Fruit fly (Drosophila melanogaster) whole organism, embryonic: Measurements from ENCODE around the gene Rab23.

ENCODE experiments used
- BEAF-32 ChIP-seq: fragments of 200-800 bp; sonication (Bioruptor generic); optimal IDR thresholded peaks from 3 replicates; lab custom pipeline; 2017; ENCODE audit warnings: missing biosample characterization, missing genetic modification characterization, mild to moderate bottlenecking, moderate library complexity, missing genetic modification reagents
- CG10543 ChIP-seq: fragments of 200-800 bp; sonication (Bioruptor generic); optimal IDR thresholded peaks from 3 replicates; lab custom pipeline; 2017; ENCODE audit warnings: missing biosample characterization, mild to moderate bottlenecking, missing genetic modification characterization, moderate library complexity
- CG10565 ChIP-seq: fragments of 200-800 bp; sonication (Bioruptor generic); optimal IDR thresholded peaks from 3 replicates; lab custom pipeline; 2016; ENCODE audit warnings: missing biosample characterization, mild to moderate bottlenecking, missing genetic modification characterization
- CG11456 ChIP-seq: fragments of 200-800 bp; sonication (Bioruptor generic); IDR thresholded peaks from 3 replicates; pipeline ENCODE4 v1.3.6; 2022; ENCODE audit warnings: missing biosample characterization, missing genetic modification characterization
- CG11696 ChIP-seq: fragments of 200-800 bp; sonication (Bioruptor generic); IDR thresholded peaks from 2 replicates; pipeline ENCODE4 v1.3.6; 2022; ENCODE audit warnings: missing biosample characterization, missing genetic modification characterization
- CG13123 ChIP-seq: fragments of 200-800 bp; sonication (Bioruptor generic); optimal IDR thresholded peaks from 2 replicates; lab custom pipeline; 2016; ENCODE audit warnings: missing biosample characterization, missing genetic modification characterization
- CG13624 ChIP-seq: fragments of 200-800 bp; sonication (Bioruptor generic); optimal IDR thresholded peaks from 2 replicates; lab custom pipeline; 2016; ENCODE audit warnings: missing biosample characterization, missing genetic modification characterization
- CG17385 ChIP-seq: fragments of 200-800 bp; sonication (Bioruptor generic); optimal IDR thresholded peaks from 3 replicates; lab custom pipeline; 2018; ENCODE audit warnings: missing biosample characterization, mild to moderate bottlenecking, missing genetic modification characterization
- CG1832 ChIP-seq: fragments of 200-800 bp; sonication (Bioruptor generic); optimal IDR thresholded peaks from 2 replicates; lab custom pipeline; 2017; ENCODE audit warnings: missing biosample characterization, mild to moderate bottlenecking, missing genetic modification characterization, inconsistent platforms
- CG2889 ChIP-seq: fragments of 200-800 bp; sonication (Bioruptor generic); IDR thresholded peaks from 3 replicates; pipeline ENCODE4 v1.3.6; 2022; ENCODE audit warnings: missing biosample characterization, missing genetic modification characterization
- CG34224 ChIP-seq: fragments of 200-800 bp; sonication (Bioruptor generic); IDR thresholded peaks from 3 replicates; pipeline ENCODE4 v1.3.6; 2022; ENCODE audit warnings: missing biosample characterization, missing genetic modification characterization; ENCODE audit not compliant: partially characterized antibody
- CG34422 ChIP-seq: fragments of 200-800 bp; sonication (Bioruptor generic); IDR thresholded peaks from 3 replicates; pipeline ENCODE4 v1.3.6; 2022; ENCODE audit warnings: missing biosample characterization, missing genetic modification characterization
- CG4707 ChIP-seq: fragments of 200-800 bp; sonication (Bioruptor generic); optimal IDR thresholded peaks from 2 replicates; lab custom pipeline; 2018; ENCODE audit warnings: missing biosample characterization, mild to moderate bottlenecking, missing genetic modification characterization, moderate library complexity
- CG7786 ChIP-seq: fragments of 200-800 bp; sonication (Bioruptor generic); optimal IDR thresholded peaks from 2 replicates; lab custom pipeline; 2016; ENCODE audit warnings: missing biosample characterization, missing genetic modification characterization
- CG7987 ChIP-seq: fragments of 200-800 bp; sonication (Bioruptor generic); optimal IDR thresholded peaks from 2 replicates; lab custom pipeline; 2018; ENCODE audit warnings: missing biosample characterization, mild to moderate bottlenecking, missing genetic modification characterization, moderate library complexity
- CkIIα-i1 ChIP-seq: fragments of 200-800 bp; sonication (Bioruptor generic); IDR thresholded peaks from 2 replicates; pipeline ENCODE4 v1.3.6; 2022; ENCODE audit warnings: missing biosample characterization, missing genetic modification characterization
- D ChIP-seq, 2 experiments: fragments of 200-800 bp in 1 of 2; fragments of >200 bp in 1 of 2; sonication (Bioruptor generic) in 1 of 2; optimal IDR thresholded peaks; 2 replicates in 1 of 2; 3 replicates in 1 of 2; lab custom pipeline; 2017; ENCODE audit warnings: mild to moderate bottlenecking in 1 of 2, missing biosample characterization in 1 of 2, missing genetic modification characterization in 1 of 2, missing genetic modification reagents in 1 of 2
- Deaf1 ChIP-seq: fragments of 200-800 bp; optimal IDR thresholded peaks from 3 replicates; lab custom pipeline; 2019; ENCODE audit warnings: missing biosample characterization, mild to moderate bottlenecking, missing genetic modification characterization, moderate library complexity
- E2f1 ChIP-seq: fragments of 200-800 bp; sonication (Bioruptor generic); IDR thresholded peaks from 2 replicates; pipeline ENCODE4 v1.3.6; 2022; ENCODE audit warnings: missing biosample characterization, missing genetic modification characterization
- ERR ChIP-seq: fragments of 200-800 bp; sonication (Bioruptor generic); optimal IDR thresholded peaks from 2 replicates; lab custom pipeline; 2016; ENCODE audit warnings: missing biosample characterization, missing genetic modification characterization
- Elba2 ChIP-seq: fragments of 200-800 bp; sonication (Bioruptor generic); optimal IDR thresholded peaks from 3 replicates; lab custom pipeline; 2016; ENCODE audit warnings: missing biosample characterization, missing genetic modification characterization
- Gsc ChIP-seq: fragments of 200-800 bp; sonication (Bioruptor generic); IDR thresholded peaks from 2 replicates; pipeline ENCODE4 v1.3.6; 2022; ENCODE audit warnings: missing biosample characterization, missing genetic modification characterization
- HLHmδ ChIP-seq: fragments of 200-800 bp; sonication (Bioruptor generic); optimal IDR thresholded peaks from 2 replicates; lab custom pipeline; 2018; ENCODE audit warnings: missing biosample characterization, mild to moderate bottlenecking, missing genetic modification characterization, moderate library complexity
- Mes4 ChIP-seq: fragments of 200-800 bp; sonication (Bioruptor generic); optimal IDR thresholded peaks from 2 replicates; lab custom pipeline; 2016; ENCODE audit warnings: missing biosample characterization, missing genetic modification characterization
- Nf-YB ChIP-seq: fragments of 200-800 bp; sonication (Bioruptor generic); optimal IDR thresholded peaks from 3 replicates; lab custom pipeline; 2019; ENCODE audit warnings: missing biosample characterization, mild to moderate bottlenecking, missing genetic modification characterization, moderate library complexity
- Rx ChIP-seq: fragments of 200-800 bp; sonication (Bioruptor generic); IDR thresholded peaks from 2 replicates; pipeline ENCODE4 v1.3.6; 2022; ENCODE audit warnings: missing biosample characterization, missing genetic modification characterization
- Sin3A ChIP-seq: fragments of >200 bp; optimal IDR thresholded peaks from 2 replicates; lab custom pipeline; 2018
- Six4 ChIP-seq: fragments of 200-800 bp; sonication (Bioruptor generic); optimal IDR thresholded peaks from 2 replicates; lab custom pipeline; 2016; ENCODE audit warnings: missing biosample characterization, missing genetic modification characterization
- Usf ChIP-seq: fragments of 200-800 bp; sonication (Bioruptor generic); optimal IDR thresholded peaks from 2 replicates; lab custom pipeline; 2017; ENCODE audit warnings: missing genotype, missing biosample characterization, missing genetic modification characterization
- ap ChIP-seq: fragments of 200-800 bp; sonication (Bioruptor generic); IDR thresholded peaks from 2 replicates; pipeline ENCODE4 v1.3.6; 2022; ENCODE audit warnings: missing biosample characterization, missing genetic modification characterization
- br ChIP-seq: fragments of >200 bp; optimal IDR thresholded peaks from 2 replicates; lab custom pipeline; 2017
- btn ChIP-seq: fragments of 200-800 bp; sonication (Bioruptor generic); optimal IDR thresholded peaks from 2 replicates; lab custom pipeline; 2016; ENCODE audit warnings: missing biosample characterization, missing genetic modification characterization
- cg ChIP-seq: fragments of 200-800 bp; sonication (Bioruptor generic); optimal IDR thresholded peaks from 3 replicates; lab custom pipeline; 2019; ENCODE audit warnings: missing biosample characterization, mild to moderate bottlenecking, missing genetic modification characterization, moderate library complexity
- crc ChIP-seq: fragments of 200-800 bp; sonication (Bioruptor generic); optimal IDR thresholded peaks from 2 replicates; lab custom pipeline; 2016; ENCODE audit warnings: missing biosample characterization, missing genetic modification characterization
- exex ChIP-seq: fragments of 200-800 bp; sonication (Bioruptor generic); optimal IDR thresholded peaks from 4 replicates; lab custom pipeline; 2018; ENCODE audit warnings: missing biosample characterization, mild to moderate bottlenecking, missing genetic modification characterization, moderate library complexity
- fru ChIP-seq: fragments of >200 bp; optimal IDR thresholded peaks from 2 replicates; lab custom pipeline; 2017
- gcm2 ChIP-seq: fragments of 200-800 bp; sonication (Bioruptor generic); optimal IDR thresholded peaks from 2 replicates; lab custom pipeline; 2016; ENCODE audit warnings: missing biosample characterization, missing genetic modification characterization
- gem ChIP-seq: fragments of 200-800 bp; sonication (Bioruptor generic); optimal IDR thresholded peaks from 2 replicates; lab custom pipeline; 2019; ENCODE audit warnings: missing biosample characterization, mild to moderate bottlenecking, missing genetic modification characterization, moderate library complexity
- gt ChIP-seq: fragments of 200-800 bp; sonication (Bioruptor generic); IDR thresholded peaks from 2 replicates; pipeline ENCODE4 v1.3.6; 2022; ENCODE audit warnings: missing biosample characterization, missing genetic modification characterization
- lov ChIP-seq, 2 experiments: fragments of 200-800 bp in 1 of 2; fragments of >200 bp in 1 of 2; sonication (Bioruptor generic) in 1 of 2; IDR thresholded peaks in 1 of 2; optimal IDR thresholded peaks in 1 of 2; 2 replicates in 1 of 2; 3 replicates in 1 of 2; pipeline versions ENCODE4 v1.3.6 to Lab custom; 2017 to 2022; ENCODE audit warnings: missing biosample characterization in 1 of 2, missing genetic modification characterization in 1 of 2
- mld ChIP-seq: fragments of 200-800 bp; sonication (Bioruptor generic); IDR thresholded peaks from 3 replicates; pipeline ENCODE4 v1.3.6; 2022; ENCODE audit warnings: missing biosample characterization, missing genetic modification characterization; ENCODE audit not compliant: partially characterized antibody
- pb ChIP-seq: fragments of 200-800 bp; sonication (Bioruptor generic); optimal IDR thresholded peaks from 3 replicates; lab custom pipeline; 2016; ENCODE audit warnings: missing biosample characterization, missing genetic modification characterization
- prd ChIP-seq, 3 experiments: fragments of >200 bp in 2 of 3; fragments of 200-800 bp in 1 of 3; sonication (Bioruptor generic) in 1 of 3; optimal IDR thresholded peaks in 2 of 3; IDR thresholded peaks in 1 of 3; 2 replicates in 2 of 3; 3 replicates in 1 of 3; pipeline versions ENCODE4 v1.3.6 to Lab custom; 2017 to 2022; ENCODE audit warnings: missing biosample characterization in 1 of 3, missing genetic modification characterization in 1 of 3
- seq ChIP-seq: fragments of 200-800 bp; sonication (Bioruptor generic); IDR thresholded peaks from 2 replicates; pipeline ENCODE4 v1.3.6; 2022; ENCODE audit warnings: missing biosample characterization, missing genetic modification characterization
- stc ChIP-seq: fragments of 200-800 bp; sonication (Bioruptor generic); IDR thresholded peaks from 2 replicates; pipeline ENCODE4 v1.3.6; 2022; ENCODE audit warnings: missing biosample characterization, missing genetic modification characterization
- tup ChIP-seq: fragments of 200-800 bp; sonication (Bioruptor generic); optimal IDR thresholded peaks from 2 replicates; lab custom pipeline; 2016; ENCODE audit warnings: missing biosample characterization, mild to moderate bottlenecking, missing genetic modification characterization, moderate library complexity
- tx ChIP-seq: fragments of 200-800 bp; sonication (Bioruptor generic); optimal IDR thresholded peaks from 2 replicates; lab custom pipeline; 2016; ENCODE audit warnings: missing biosample characterization, missing genetic modification characterization
- usp ChIP-seq: fragments of >200 bp; optimal IDR thresholded peaks from 2 replicates; lab custom pipeline; 2017; ENCODE audit warnings: missing biosample characterization, missing genetic modification characterization
- yki ChIP-seq: fragments of >200 bp; optimal IDR thresholded peaks from 3 replicates; lab custom pipeline; 2018

The Rab23 gene

DNA sequence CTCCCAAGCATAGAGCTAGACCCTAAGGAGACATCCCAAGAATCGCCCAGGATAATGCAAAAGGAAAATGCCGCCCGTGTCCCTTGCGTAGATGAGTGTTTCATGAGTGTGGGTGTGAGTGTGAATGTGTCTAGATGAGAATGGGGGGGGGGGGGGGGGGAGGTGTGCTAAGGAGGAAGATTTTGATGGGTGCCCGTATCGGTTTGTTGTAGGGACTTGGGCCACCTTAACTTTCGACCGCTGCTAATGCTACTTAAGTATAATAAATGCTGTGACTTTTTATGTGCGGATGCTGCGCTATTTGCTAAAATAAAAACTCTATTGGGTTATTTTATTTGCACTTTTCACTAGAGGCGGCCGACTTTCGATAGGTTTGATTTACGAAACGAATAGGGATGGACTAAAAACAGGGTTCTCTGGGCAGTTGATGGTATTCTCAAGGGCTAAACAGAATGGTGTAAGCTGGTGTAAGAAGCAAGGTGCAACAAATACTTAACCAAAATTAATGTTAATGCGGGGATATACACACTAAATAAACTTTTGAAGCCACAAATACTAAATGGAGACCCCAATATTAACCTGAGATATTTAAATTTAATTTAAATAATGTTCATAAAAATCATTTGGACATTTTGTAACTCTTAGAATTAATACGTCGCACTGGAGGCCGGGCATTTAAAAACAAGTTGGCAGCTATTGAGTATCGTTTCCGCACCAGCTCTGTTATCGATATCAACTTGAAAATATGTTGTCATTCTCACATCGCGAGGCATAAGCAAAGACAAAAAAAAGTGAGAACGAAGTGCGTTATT, 16.1 kb downstream of the Rab23 start, which contains the start of the genes Xe7 and Atg17 (continued):
- TF ChIP-seq Nf-YB (GFP tag; lab: Kevin White, UChicago) (peak; percentile 69), stc (GFP tag; lab: Robert Waterston, UW) (peak; percentile 81; the same call in 1 of the 2 replicates), D (optimal IDR thresholded peaks at IDR 0.05; lab: Kevin White, UChicago) (no peak), D (GFP tag; optimal IDR thresholded peaks at IDR 0.05; lab: Kevin White, UChicago) (peak; percentile 80), HLHmδ (no peak), Sin3A (peak; percentile 96), Rx (GFP tag; lab: Robert Waterston, UW) (peak; percentile 79), Usf (GFP tag; lab: Kevin White, UChicago) (peak; percentile 87), CG7786 (peak; percentile 85), CG11696 (GFP tag; lab: Robert Waterston, UW) (peak; percentile 54), gcm2 (GFP tag; lab: Kevin White, UChicago) (peak; percentile 20), CG7987 (peak; percentile 62), Deaf1 (tag; lab: Kevin White, UChicago) (peak; percentile 58), Gsc (GFP tag; lab: Robert Waterston, UW) (peak; percentile 77), BEAF-32 (GFP tag; lab: Kevin White, UChicago) (peak; percentile 92), CG2889 (GFP tag; lab: Robert Waterston, UW) (peak; percentile 91), CG13624 (GFP tag; lab: Kevin White, UChicago) (peak; percentile 71), tup (peak; percentile 76), E2f1 (GFP tag; lab: Robert Waterston, UW) (peak; percentile 90), usp (GFP tag; lab: Kevin White, UChicago) (no peak), CG17385 (GFP tag; lab: Kevin White, UChicago) (peak; percentile 72), seq (GFP tag; lab: Robert Waterston, UW) (peak; percentile 88), br (lab: Kevin White, UChicago) (no peak), Six4 (GFP tag; lab: Kevin White, UChicago) (peak; percentile 85), prd (optimal IDR thresholded peaks at IDR 0.05; lab: Kevin White, UChicago) (no peak), prd (GFP tag; IDR thresholded peaks at IDR 0.05; lab: Robert Waterston, UW) (peak; percentile 96), fru (lab: Kevin White, UChicago) (no peak), CG13123 (peak; percentile 78), cg (peak; percentile 73), pb (peak; percentile 69), CG10543 (peak; percentile 96), ap (peak; percentile 81), tx (GFP tag; lab: Kevin White, UChicago) (peak; percentile 88), Mes4 (peak; percentile 61), yki (lab: Kevin White, UChicago) (no peak), exex (tag; lab: Kevin White, UChicago) (no peak), crc (GFP tag; lab: Kevin White, UChicago) (peak; percentile 56), btn (peak; percentile 47), CG34224 (GFP tag; lab: Robert Waterston, UW) (peak; percentile 35; the same call in 1 of the 3 replicates), CG10565 (peak; percentile 24), Elba2 (GFP tag; lab: Kevin White, UChicago) (peak; percentile 66), CG11456 (peak; percentile 92), CG4707 (GFP tag; lab: Kevin White, UChicago) (peak; percentile 16), lov (optimal IDR thresholded peaks at IDR 0.05; lab: Kevin White, UChicago) (no peak), lov (GFP tag; IDR thresholded peaks at IDR 0.05; lab: Robert Waterston, UW) (peak; percentile 54; the same call in 1 of the 3 replicates), CG1832 (GFP tag; lab: Kevin White, UChicago) (no peak), gem (peak; percentile 96), gt (peak; percentile 78), CG34422 (GFP tag; lab: Robert Waterston, UW) (peak; percentile 91), mld (no peak), ERR (peak; percentile 35), CkIIα-i1 (GFP tag; lab: Robert Waterston, UW) (peak; percentile 49; the same call in 1 of the 2 replicates)
